Worm (Caenorhabditis elegans) whole organism, L1 larva: ENCODE data around the gene vit-2.
A peak's percentile ranks its signal among the peaks of the same experiment; 100 is the strongest.

Experiments used
- alr-1 ChIP-seq: fragments of 200-800 bp; sonication (Bioruptor generic); optimal IDR thresholded peaks from 2 replicates; lab custom pipeline; 2018; ENCODE audit warnings: borderline replicate concordance, mild to moderate bottlenecking, missing genetic modification characterization, missing compliant biosample characterization
- aly-2 ChIP-seq: fragments of 150-350 bp; optimal IDR thresholded peaks from 2 replicates; lab custom pipeline; 2014; ENCODE audit warnings: missing biosample characterization, missing genetic modification characterization
- ama-1 ChIP-seq: fragments of 150-350 bp; optimal IDR thresholded peaks from 2 replicates; lab custom pipeline; 2014
- ceh-63 ChIP-seq: fragments of 200-800 bp; sonication (Bioruptor generic); optimal IDR thresholded peaks from 2 replicates; lab custom pipeline; 2018; ENCODE audit warnings: mild to moderate bottlenecking, missing genetic modification characterization, missing compliant biosample characterization
- efl-1 ChIP-seq, 4 experiments: fragments of 150-350 bp; optimal IDR thresholded peaks in 3 of 4; peaks in 1 of 4; 1 replicate in 1 of 4; 2 replicates in 3 of 4; lab custom pipeline; 2014; ENCODE audit warnings: missing biosample characterization in 2 of 4, missing genetic modification characterization in 2 of 4, missing genetic modification reagents in 2 of 4
- elt-2 ChIP-seq: sonication (generic microtip); optimal IDR thresholded peaks from 2 replicates; lab custom pipeline; 2016; ENCODE audit warnings: missing genetic modification characterization, mild to moderate bottlenecking, inconsistent platforms, missing compliant biosample characterization, missing genetic modification reagents
- ets-5 ChIP-seq: fragments of 200-800 bp; sonication (Bioruptor generic); IDR thresholded peaks from 2 replicates; pipeline ENCODE4 v1.3.6; 2022; ENCODE audit warnings: missing genetic modification characterization, missing compliant biosample characterization
- fkh-8 ChIP-seq: sonication (generic microtip); optimal IDR thresholded peaks from 2 replicates; lab custom pipeline; 2016; ENCODE audit warnings: mild to moderate bottlenecking, missing genetic modification characterization, missing compliant biosample characterization
- fos-1 ChIP-seq: fragments of 150-350 bp; optimal IDR thresholded peaks from 2 replicates; lab custom pipeline; 2014; ENCODE audit warnings: missing biosample characterization, missing genetic modification characterization
- hlh-17 ChIP-seq: fragments of 200-800 bp; sonication (Bioruptor generic); optimal IDR thresholded peaks from 2 replicates; lab custom pipeline; 2018; ENCODE audit warnings: missing genetic modification characterization, mild to moderate bottlenecking, missing compliant biosample characterization, moderate library complexity, borderline replicate concordance
- irx-1 ChIP-seq: sonication (generic microtip); optimal IDR thresholded peaks from 2 replicates; lab custom pipeline; 2016; ENCODE audit warnings: missing genetic modification characterization, missing compliant biosample characterization
- isw-1 ChIP-seq: fragments of 200-800 bp; sonication (Bioruptor generic); IDR thresholded peaks from 2 replicates; pipeline ENCODE4 v1.3.6; 2022; ENCODE audit warnings: missing genetic modification characterization, missing compliant biosample characterization
- lin-13 ChIP-seq: fragments of 150-350 bp; optimal IDR thresholded peaks from 2 replicates; lab custom pipeline; 2014; ENCODE audit warnings: missing biosample characterization, missing genetic modification reagents, missing genetic modification characterization
- lin-14 ChIP-seq: fragments of 200-800 bp; sonication (Bioruptor generic); optimal IDR thresholded peaks from 2 replicates; lab custom pipeline; 2018; ENCODE audit warnings: mild to moderate bottlenecking, missing genetic modification characterization, moderate library complexity, missing compliant biosample characterization
- lin-35 ChIP-seq, 2 experiments: fragments of 150-350 bp; optimal IDR thresholded peaks; 2 replicates each; lab custom pipeline; 2014; ENCODE audit warnings: missing biosample characterization in 2 of 2, missing genetic modification characterization in 2 of 2, missing genetic modification reagents in 2 of 2
- lir-3 ChIP-seq: sonication (generic microtip); optimal IDR thresholded peaks from 2 replicates; lab custom pipeline; 2016; ENCODE audit warnings: mild to moderate bottlenecking, missing genetic modification characterization, moderate library complexity, missing compliant biosample characterization; ENCODE audit not compliant: poor library complexity
- lsy-2 ChIP-seq, 2 experiments: fragments of 150-350 bp; optimal IDR thresholded peaks; 2 replicates each; lab custom pipeline; 2014; ENCODE audit warnings: missing biosample characterization in 2 of 2, missing genetic modification characterization in 2 of 2
- mab-9 ChIP-seq: fragments of 200-800 bp; sonication (Bioruptor generic); IDR thresholded peaks from 2 replicates; pipeline ENCODE4 v1.3.6; 2022; ENCODE audit warnings: missing genetic modification reagents, missing genetic modification characterization, missing compliant biosample characterization
- mep-1 ChIP-seq: fragments of 150-350 bp; optimal IDR thresholded peaks from 2 replicates; lab custom pipeline; 2014; ENCODE audit warnings: missing biosample characterization, missing genetic modification characterization
- nhr-11 ChIP-seq: fragments of 150-350 bp; optimal IDR thresholded peaks from 2 replicates; lab custom pipeline; 2014; ENCODE audit warnings: missing biosample characterization, missing genetic modification characterization
- nhr-20 ChIP-seq: sonication (generic microtip); optimal IDR thresholded peaks from 2 replicates; lab custom pipeline; 2016; ENCODE audit warnings: mild to moderate bottlenecking, missing genetic modification characterization, missing compliant biosample characterization
- nhr-28 ChIP-seq: fragments of 150-350 bp; optimal IDR thresholded peaks from 2 replicates; lab custom pipeline; 2014; ENCODE audit warnings: missing biosample characterization, missing genetic modification characterization
- nhr-47 ChIP-seq: sonication (generic microtip); optimal IDR thresholded peaks from 2 replicates; lab custom pipeline; 2016; ENCODE audit warnings: mild to moderate bottlenecking, missing genetic modification characterization, moderate library complexity, missing compliant biosample characterization
- nhr-76 ChIP-seq: sonication (generic microtip); optimal IDR thresholded peaks from 2 replicates; lab custom pipeline; 2017; ENCODE audit warnings: missing biosample characterization, missing genetic modification characterization
- nhr-85 ChIP-seq: sonication (generic microtip); peaks from one replicate; lab custom pipeline; 2016; ENCODE audit warnings: missing genetic modification characterization, inconsistent platforms, missing compliant biosample characterization
- pag-3 ChIP-seq: sonication (generic microtip); optimal IDR thresholded peaks from 2 replicates; lab custom pipeline; 2017; ENCODE audit warnings: missing genetic modification characterization, mild to moderate bottlenecking, missing compliant biosample characterization, antibody characterized with exemption, borderline replicate concordance; ENCODE audit not compliant: insufficient read depth
- rnt-1 ChIP-seq: sonication (generic microtip); optimal IDR thresholded peaks from 2 replicates; lab custom pipeline; 2016; ENCODE audit warnings: mild to moderate bottlenecking, missing genetic modification characterization, moderate library complexity, missing compliant biosample characterization
- snpc-4 ChIP-seq: fragments of 150-350 bp; optimal IDR thresholded peaks from 2 replicates; lab custom pipeline; 2014; ENCODE audit warnings: missing biosample characterization, missing genetic modification characterization
- sox-4 ChIP-seq: sonication (generic microtip); optimal IDR thresholded peaks from 2 replicates; lab custom pipeline; 2016; ENCODE audit warnings: missing genetic modification characterization, missing compliant biosample characterization
- sptf-1 ChIP-seq: fragments of 150-350 bp; optimal IDR thresholded peaks from 2 replicates; lab custom pipeline; 2014; ENCODE audit warnings: missing biosample characterization, missing genetic modification characterization
- swsn-7 ChIP-seq: sonication (generic microtip); optimal IDR thresholded peaks from 2 replicates; lab custom pipeline; 2016; ENCODE audit warnings: missing genetic modification characterization, missing compliant biosample characterization
- tbx-2 ChIP-seq: sonication (generic microtip); optimal IDR thresholded peaks from 2 replicates; lab custom pipeline; 2016; ENCODE audit warnings: missing genetic modification characterization, missing compliant biosample characterization
- tlp-1 ChIP-seq: fragments of 150-350 bp; optimal IDR thresholded peaks from 2 replicates; lab custom pipeline; 2014; ENCODE audit warnings: missing biosample characterization, missing genetic modification characterization
- unc-130 ChIP-seq: fragments of 150-350 bp; optimal IDR thresholded peaks from 2 replicates; lab custom pipeline; 2017; ENCODE audit warnings: missing biosample characterization, missing genetic modification characterization, inconsistent platforms
- unc-98 ChIP-seq: fragments of 200-800 bp; sonication (Bioruptor generic); IDR thresholded peaks from 2 replicates; pipeline ENCODE4 v1.3.6; 2022; ENCODE audit warnings: missing genetic modification characterization, missing compliant biosample characterization
- zip-4 ChIP-seq: fragments of 200-800 bp; sonication (Bioruptor generic); optimal IDR thresholded peaks from 2 replicates; lab custom pipeline; 2018; ENCODE audit warnings: mild to moderate bottlenecking, missing genetic modification characterization, moderate library complexity, missing compliant biosample characterization
- ztf-11 ChIP-seq, 2 experiments: sonication (generic microtip); optimal IDR thresholded peaks; 2 replicates each; lab custom pipeline; 2016 to 2017; ENCODE audit warnings: missing genetic modification characterization in 2 of 2, missing biosample characterization in 1 of 2, missing compliant biosample characterization in 1 of 2

The vit-2 gene

ce11 chrX:5085465-5085864, 15.4 kb upstream of the vit-2 start (continued):
- TF ChIP-seq ceh-63 (GFP tag; lab: Kevin White, UChicago) (no peak), alr-1 (no peak), nhr-11 (tag; lab: Kevin White, UChicago) (peak; percentile 11), nhr-28 (tag; lab: Kevin White, UChicago) (no peak), isw-1 (peak; percentile 52), ztf-11 (tag; optimal IDR thresholded peaks at IDR 0.05; lab: Kevin White, UChicago) (peak in 1 of 2 experiments; percentile 64), ets-5 (GFP tag; lab: Robert Waterston, UW) (peak; percentile 79; the same call in 1 of the 2 replicates), lir-3 (tag; lab: Kevin White, UChicago) (peak; percentile 44), unc-130 (peak; percentile 48), tlp-1 (peak; percentile 80), sptf-1 (tag; lab: Kevin White, UChicago) (no peak), rnt-1 (tag; lab: Kevin White, UChicago) (peak; percentile 77), irx-1 (tag; lab: Kevin White, UChicago) (peak; percentile 70), lin-14 (GFP tag; lab: Kevin White, UChicago) (peak; percentile 87), nhr-20 (peak; percentile 84)

- TF ChIP-seq lin-35 (GFP tag; optimal IDR thresholded peaks at IDR 0.05; lab: Kevin White, UChicago) (peak in 1 of 2 experiments; percentile 4), rnt-1 (tag; lab: Kevin White, UChicago) (peak; percentile 6), efl-1 (optimal IDR thresholded peaks at IDR 0.05; lab: Kevin White, UChicago) (no peak), efl-1 (GFP tag; optimal IDR thresholded peaks at IDR 0.05 in 1 of 2; lab: Kevin White, UChicago) (no peak), lin-14 (GFP tag; lab: Kevin White, UChicago) (peak; percentile 49), nhr-47 (tag; lab: Kevin White, UChicago) (no peak), fkh-8 (tag; lab: Kevin White, UChicago) (no peak), aly-2 (tag; lab: Kevin White, UChicago) (no peak), lsy-2 (tag; optimal IDR thresholded peaks at IDR 0.05; lab: Kevin White, UChicago) (peak in 1 of 2 experiments; percentile 21), snpc-4 (tag; lab: Kevin White, UChicago) (no peak), swsn-7 (tag; lab: Kevin White, UChicago) (peak; percentile 12), ceh-63 (GFP tag; lab: Kevin White, UChicago) (no peak), unc-98 (GFP tag; lab: Robert Waterston, UW) (no peak), elt-2 (tag; lab: Kevin White, UChicago) (no peak), lin-13 (GFP tag; lab: Kevin White, UChicago) (no peak), nhr-85 (tag; lab: Kevin White, UChicago) (no peak)
- TF ChIP-seq, all 84 proteins: peak for 5
Observed at ce11 chrX:5086212-5086611, 14.6 kb upstream of the vit-2 start.

- TF ChIP-seq lin-35 (GFP tag; optimal IDR thresholded peaks at IDR 0.05; lab: Kevin White, UChicago), result peak in 1 of 2 experiments; percentile 15
- no peak for TF ChIP-seq fkh-8 (tag; lab: Kevin White, UChicago)
- TF ChIP-seq, all 84 proteins: peak for 1
Observed at ce11 chrX:5087366-5087891, 13.4 kb upstream of the vit-2 start, which contains the start of gene pnk-4. pnk-4 (plus strand) TSS chrX:5087841.

- TF ChIP-seq ama-1 (no peak), nhr-85 (tag; lab: Kevin White, UChicago) (no peak), nhr-47 (tag; lab: Kevin White, UChicago) (no peak), nhr-76 (no peak), ceh-63 (GFP tag; lab: Kevin White, UChicago) (no peak), hlh-17 (GFP tag; lab: Kevin White, UChicago) (no peak), mep-1 (tag; lab: Kevin White, UChicago) (no peak), sox-4 (tag; lab: Kevin White, UChicago) (no peak), mab-9 (no peak), pag-3 (tag; lab: Kevin White, UChicago) (no peak), lin-35 (GFP tag; optimal IDR thresholded peaks at IDR 0.05; lab: Kevin White, UChicago) (no peak), fos-1 (tag; lab: Kevin White, UChicago) (no peak), zip-4 (GFP tag; lab: Kevin White, UChicago) (no peak), alr-1 (no peak), tbx-2 (tag; lab: Kevin White, UChicago) (no peak), isw-1 (no peak)
Observed at ce11 chrX:5093997-5094396, 6.8 kb upstream of the vit-2 start.
